Worm (Caenorhabditis elegans) whole organism, L4 larva: ENCODE data around the gene emc-6.
A peak's percentile ranks its signal among the peaks of the same experiment; 100 is the strongest.

Experiments used
- F44E2.7 ChIP-seq: fragments of 200-800 bp; sonication (Bioruptor generic); IDR thresholded peaks from 2 replicates; pipeline ENCODE4 v2.1.2; 2022; ENCODE audit warnings: missing genetic modification characterization, missing compliant biosample characterization
- T20F7.1 ChIP-seq: fragments of 200-800 bp; sonication (Bioruptor generic); optimal IDR thresholded peaks from 2 replicates; lab custom pipeline; 2018; ENCODE audit warnings: mild to moderate bottlenecking, missing genetic modification characterization, missing compliant biosample characterization
- Y48G9A.11 ChIP-seq: fragments of 200-800 bp; sonication (Bioruptor generic); IDR thresholded peaks from 2 replicates; pipeline ENCODE4 v1.3.6; 2022; ENCODE audit warnings: missing genetic modification reagents, missing genetic modification characterization, missing compliant biosample characterization
- Y75B8A.6 ChIP-seq: fragments of 200-800 bp; sonication (Bioruptor generic); IDR thresholded peaks from 2 replicates; pipeline ENCODE4 v1.3.6; 2022; ENCODE audit warnings: missing genetic modification reagents, missing genetic modification characterization, missing compliant biosample characterization
- aha-1 ChIP-seq: fragments of 150-350 bp; peaks from one replicate; lab custom pipeline; 2014; ENCODE audit warnings: missing biosample characterization, missing genetic modification characterization
- attf-4 ChIP-seq: sonication (generic microtip); optimal IDR thresholded peaks from 3 replicates; lab custom pipeline; 2017; ENCODE audit warnings: missing biosample characterization, missing genetic modification characterization
- ceh-20 ChIP-seq: fragments of 200-800 bp; sonication (Bioruptor generic); IDR thresholded peaks from 2 replicates; pipeline ENCODE4 v1.3.6; 2022; ENCODE audit warnings: missing genetic modification reagents, missing genetic modification characterization, missing compliant biosample characterization
- ceh-44 ChIP-seq: fragments of 200-800 bp; sonication (Bioruptor generic); IDR thresholded peaks from 2 replicates; pipeline ENCODE4 v1.3.6; 2022; ENCODE audit warnings: missing genetic modification reagents, missing genetic modification characterization, missing compliant biosample characterization
- daf-12 ChIP-seq: fragments of 150-350 bp; optimal IDR thresholded peaks from 2 replicates; lab custom pipeline; 2014; ENCODE audit warnings: missing biosample characterization, missing genetic modification reagents, missing genetic modification characterization
- dmd-8 ChIP-seq: fragments of 200-800 bp; sonication (Bioruptor generic); IDR thresholded peaks from 2 replicates; pipeline ENCODE4 v1.3.6; 2022; ENCODE audit warnings: missing genetic modification characterization, missing compliant biosample characterization
- dve-1 ChIP-seq: sonication (generic microtip); optimal IDR thresholded peaks from 2 replicates; lab custom pipeline; 2017; ENCODE audit warnings: antibody characterized with exemption, mild to moderate bottlenecking, missing genetic modification characterization, missing compliant biosample characterization; ENCODE audit not compliant: insufficient read depth
- egl-27 ChIP-seq: sonication (generic microtip); optimal IDR thresholded peaks from 3 replicates; lab custom pipeline; 2017; ENCODE audit warnings: missing biosample characterization, missing genetic modification reagents, missing genetic modification characterization
- fkh-10 ChIP-seq: fragments of 150-350 bp; optimal IDR thresholded peaks from 2 replicates; lab custom pipeline; 2014; ENCODE audit warnings: missing biosample characterization, missing genetic modification reagents, missing genetic modification characterization
- hlh-11 ChIP-seq: fragments of 200-800 bp; sonication (Bioruptor generic); optimal IDR thresholded peaks from 2 replicates; lab custom pipeline; 2018; ENCODE audit warnings: mild to moderate bottlenecking, missing genetic modification characterization, missing compliant biosample characterization
- lim-7 ChIP-seq: fragments of 200-800 bp; sonication (Bioruptor generic); IDR thresholded peaks from 2 replicates; pipeline ENCODE4 v1.3.6; 2022; ENCODE audit warnings: missing genetic modification characterization, missing compliant biosample characterization
- lin-29 ChIP-seq: fragments of 200-800 bp; sonication (Bioruptor generic); IDR thresholded peaks from 2 replicates; pipeline ENCODE4 v1.3.6; 2022; ENCODE audit warnings: missing genetic modification reagents, missing genetic modification characterization, missing compliant biosample characterization
- lsy-2 ChIP-seq, 2 experiments: fragments of 150-350 bp in 1 of 2; sonication (generic microtip) in 1 of 2; optimal IDR thresholded peaks; 2 replicates each; lab custom pipeline; 2014 to 2017; ENCODE audit warnings: missing biosample characterization in 2 of 2, missing genetic modification characterization in 2 of 2
- madf-5 ChIP-seq, 2 experiments: fragments of 200-800 bp; sonication (Bioruptor generic); IDR thresholded peaks; 2 replicates each; pipeline ENCODE4 v1.3.6; 2022; ENCODE audit warnings: missing compliant biosample characterization in 2 of 2, missing genetic modification characterization in 2 of 2
- madf-9 ChIP-seq: fragments of 200-800 bp; sonication (Bioruptor generic); conservative IDR thresholded peaks from 2 replicates; pipeline ENCODE4 v1.3.6; 2022; ENCODE audit warnings: missing genetic modification reagents, missing genetic modification characterization, missing compliant biosample characterization
- mdt-29 ChIP-seq: fragments of 200-800 bp; sonication (Bioruptor generic); IDR thresholded peaks from 2 replicates; pipeline ENCODE4 v1.3.6; 2022; ENCODE audit warnings: missing genetic modification reagents, missing genetic modification characterization, missing compliant biosample characterization
- nhr-237 ChIP-seq: sonication (generic microtip); optimal IDR thresholded peaks from 2 replicates; lab custom pipeline; 2017; ENCODE audit warnings: missing biosample characterization, missing genetic modification characterization
- nhr-25 ChIP-seq: sonication (generic microtip); optimal IDR thresholded peaks from 2 replicates; lab custom pipeline; 2017; ENCODE audit warnings: missing genetic modification characterization, mild to moderate bottlenecking, missing compliant biosample characterization, antibody characterized with exemption, moderate library complexity, borderline replicate concordance; ENCODE audit not compliant: insufficient read depth
- nhr-28 ChIP-seq: fragments of 150-350 bp; optimal IDR thresholded peaks from 2 replicates; lab custom pipeline; 2014; ENCODE audit warnings: missing biosample characterization, missing genetic modification characterization
- nhr-42 ChIP-seq: fragments of 200-800 bp; sonication (Bioruptor generic); IDR thresholded peaks from 2 replicates; pipeline ENCODE4 v1.3.6; 2022; ENCODE audit warnings: missing genetic modification characterization, missing compliant biosample characterization
- pqm-1 ChIP-seq: sonication (generic microtip); optimal IDR thresholded peaks from 2 replicates; lab custom pipeline; 2017; ENCODE audit warnings: missing biosample characterization, missing genetic modification characterization
- saeg-2 ChIP-seq: fragments of 200-800 bp; sonication (Bioruptor generic); IDR thresholded peaks from 2 replicates; pipeline ENCODE4 v1.3.6; 2022; ENCODE audit warnings: missing genetic modification reagents, missing genetic modification characterization, missing compliant biosample characterization
- set-16 ChIP-seq: fragments of 200-800 bp; sonication (Bioruptor generic); IDR thresholded peaks from 2 replicates; pipeline ENCODE4 v1.3.6; 2022; ENCODE audit warnings: missing genetic modification reagents, missing genetic modification characterization, missing compliant biosample characterization
- unc-62 ChIP-seq, 3 experiments: fragments of 150-350 bp in 1 of 3; sonication (generic microtip); optimal IDR thresholded peaks in 2 of 3; peaks in 1 of 3; 1 replicate in 1 of 3; 2 replicates in 2 of 3; lab custom pipeline; 2014 to 2017; ENCODE audit warnings: missing biosample characterization in 3 of 3, missing genetic modification characterization in 3 of 3, missing genetic modification reagents in 3 of 3, missing genotype in 1 of 3
- vab-7 ChIP-seq: fragments of 200-800 bp; sonication (Bioruptor generic); IDR thresholded peaks from 2 replicates; pipeline ENCODE4 v1.3.6; 2022; ENCODE audit warnings: missing genetic modification reagents, missing genetic modification characterization, missing compliant biosample characterization

The emc-6 gene

ce11 chrIV:7731960-7732359, 22.4 kb upstream of the emc-6 start, which contains the start of the genes C50F7.9 and C50F7.3:
Gene C50F7.9, minus strand, starts transcription at chrIV:7732060.
Gene C50F7.3, plus strand, starts transcription at chrIV:7732329.
- TF ChIP-seq F44E2.7 (GFP tag; lab: Robert Waterston, UW) (no peak), nhr-28 (tag; lab: Kevin White, UChicago) (no peak), madf-9 (GFP tag; lab: Robert Waterston, UW) (no peak), nhr-42 (GFP tag; lab: Robert Waterston, UW) (no peak), pqm-1 (tag; lab: Kevin White, UChicago) (no peak), ceh-44 (GFP tag; lab: Robert Waterston, UW) (no peak), Y48G9A.11 (GFP tag; lab: Robert Waterston, UW) (no peak), nhr-237 (tag; lab: Kevin White, UChicago) (no peak), lin-29 (GFP tag; lab: Robert Waterston, UW) (no peak), ceh-20 (GFP tag; lab: Robert Waterston, UW) (no peak), lsy-2 (tag; optimal IDR thresholded peaks at IDR 0.05; lab: Kevin White, UChicago) (no peak), egl-27 (no peak)

ce11 chrIV:7728402-7728963, 18.9 kb upstream of the emc-6 start, which contains the start of gene sucg-1:
Gene sucg-1, plus strand, starts transcription at chrIV:7728913.
- TF ChIP-seq T20F7.1 (GFP tag; lab: Kevin White, UChicago) (peak; percentile 82), Y75B8A.6 (GFP tag; lab: Robert Waterston, UW) (no peak), madf-5 (GFP tag; IDR thresholded peaks at IDR 0.05; lab: Robert Waterston, UW) (no peak), mdt-29 (GFP tag; lab: Robert Waterston, UW) (no peak), hlh-11 (tag; lab: Kevin White, UChicago) (no peak)

ce11 chrIV:7727258-7727657, 17.7 kb upstream of the emc-6 start:
- TF ChIP-seq saeg-2 (GFP tag; lab: Robert Waterston, UW) = 0 out of 2 replicates have a peak, but pooled peaks have one; percentile 22
- peak; percentile 87 for TF ChIP-seq aha-1 (tag; lab: Kevin White, UChicago)
- no peak for TF ChIP-seq ceh-44 (GFP tag; lab: Robert Waterston, UW)
- TF ChIP-seq set-16 (GFP tag; lab: Robert Waterston, UW) = peak; percentile 95
- 0 out of 2 replicates have a peak, but pooled peaks have one; percentile 21 for TF ChIP-seq Y48G9A.11 (GFP tag; lab: Robert Waterston, UW)
- TF ChIP-seq, all 104 proteins: peak for 4

ce11 chrIV:7726325-7726724, 16.8 kb upstream of the emc-6 start, which contains the start of gene C50F7.5:
Gene C50F7.5, plus strand, starts transcription at chrIV:7726719.
- TF ChIP-seq dve-1 (tag; lab: Kevin White, UChicago) (peak; percentile 40), daf-12 (no peak), dmd-8 (GFP tag; lab: Robert Waterston, UW) (no peak), nhr-25 (tag; lab: Kevin White, UChicago) (no peak), fkh-10 (GFP tag; lab: Kevin White, UChicago) (no peak), vab-7 (GFP tag; lab: Robert Waterston, UW) (no peak), pqm-1 (tag; lab: Kevin White, UChicago) (peak; percentile 68)

- TF ChIP-seq unc-62 (GFP tag; optimal IDR thresholded peaks at IDR 0.05 in 1 of 2; lab: Kevin White, UChicago) (peak in 1 of 2 experiments; percentile 14), unc-62 (tag; optimal IDR thresholded peaks at IDR 0.05; lab: Kevin White, UChicago) (no peak), attf-4 (tag; lab: Kevin White, UChicago) (no peak), aha-1 (tag; lab: Kevin White, UChicago) (peak; percentile 69)
Measured at ce11 chrIV:7724912-7725311, 15.4 kb upstream of the emc-6 start.

ce11 chrIV:7723555-7723954, 14.0 kb upstream of the emc-6 start:
- TF ChIP-seq unc-62 (GFP tag; optimal IDR thresholded peaks at IDR 0.05 in 1 of 2; lab: Kevin White, UChicago) = peak in 1 of 2 experiments; percentile 7
- TF ChIP-seq unc-62 (tag; optimal IDR thresholded peaks at IDR 0.05; lab: Kevin White, UChicago) = no peak
- no peak for TF ChIP-seq lim-7 (GFP tag; lab: Robert Waterston, UW)
